Fruit fly (Drosophila melanogaster): ENCODE data around the gene CG42371.

CG42371 gene

dm6 chr2L:2195328-2195727, 21.7 kb downstream of the CG42371 start:
- no peak for TF ChIP-seq rgr (GFP tag; optimal IDR thresholded peaks at IDR 0.05)
- no peak for TF ChIP-seq foxo (GFP tag; optimal IDR thresholded peaks at IDR 0.05)
- no peak for TF ChIP-seq Jra (GFP tag; optimal IDR thresholded peaks at IDR 0.05)
- no peak for TF ChIP-seq Dfd (GFP tag; optimal IDR thresholded peaks at IDR 0.05)
- no peak for TF ChIP-seq Hr78 (GFP tag; optimal IDR thresholded peaks at IDR 0.05)
- TF ChIP-seq Abd-B (GFP tag; optimal IDR thresholded peaks at IDR 0.05), result no peak
- no peak for TF ChIP-seq Hr83 (GFP tag; optimal IDR thresholded peaks at IDR 0.05; ENCODE audit: poor library complexity, severe bottlenecking)
- TF ChIP-seq fru (GFP tag; optimal IDR thresholded peaks at IDR 0.05), result no peak
- no peak for TF ChIP-seq HLH106 (tag; optimal IDR thresholded peaks at IDR 0.05)
- no peak for TF ChIP-seq sv (GFP tag; optimal IDR thresholded peaks at IDR 0.05)
- no peak for TF ChIP-seq CG32264 (GFP tag; optimal IDR thresholded peaks at IDR 0.05)
- no peak for TF ChIP-seq Hnf4 (GFP tag; optimal IDR thresholded peaks at IDR 0.05)
- TF ChIP-seq ey (GFP tag; optimal IDR thresholded peaks at IDR 0.05), result no peak

- peak; percentile 2 for TF ChIP-seq h (GFP tag; optimal IDR thresholded peaks at IDR 0.05)
- no peak for TF ChIP-seq Rel (GFP tag; optimal IDR thresholded peaks at IDR 0.05)
- peak; percentile 30 for TF ChIP-seq Rel (tag; optimal IDR thresholded peaks at IDR 0.05)
- no peak for TF ChIP-seq brk (GFP tag; optimal IDR thresholded peaks at IDR 0.05)
- TF ChIP-seq sage (GFP tag; optimal IDR thresholded peaks at IDR 0.05), result peak; percentile 4
- TF ChIP-seq Dif (GFP tag; optimal IDR thresholded peaks at IDR 0.05; ENCODE audit: partially characterized antibody), result peak; percentile 67
- TF ChIP-seq Vsx2 (GFP tag; optimal IDR thresholded peaks at IDR 0.05; ENCODE audit: partially characterized antibody), result peak; percentile 32
Measured at dm6 chr2L:2194305-2194828, 22.7 kb downstream of the CG42371 start.

- TF ChIP-seq Hr83 (GFP tag; optimal IDR thresholded peaks at IDR 0.05; ENCODE audit: poor library complexity, severe bottlenecking) (peak; percentile 55), h (GFP tag; optimal IDR thresholded peaks at IDR 0.05) (peak; percentile 83), woc (GFP tag; optimal IDR thresholded peaks at IDR 0.05) (no peak), usp (GFP tag; optimal IDR thresholded peaks at IDR 0.05) (no peak), lola (GFP tag; optimal IDR thresholded peaks at IDR 0.05) (no peak), rgr (GFP tag; optimal IDR thresholded peaks at IDR 0.05) (peak; percentile 44), foxo (GFP tag; optimal IDR thresholded peaks at IDR 0.05) (peak; percentile 1 to 13), sage (GFP tag; optimal IDR thresholded peaks at IDR 0.05) (no peak), N (GFP tag; optimal IDR thresholded peaks at IDR 0.05) (no peak), Sp1 (GFP tag; optimal IDR thresholded peaks at IDR 0.05) (peak; percentile 51), Abd-B (GFP tag; optimal IDR thresholded peaks at IDR 0.05) (no peak), dsf (GFP tag; optimal IDR thresholded peaks at IDR 0.05; ENCODE audit: borderline replicate concordance) (no peak), Hr78 (GFP tag; optimal IDR thresholded peaks at IDR 0.05) (no peak), CG32264 (GFP tag; optimal IDR thresholded peaks at IDR 0.05) (no peak), Dfd (GFP tag; optimal IDR thresholded peaks at IDR 0.05) (no peak), fru (GFP tag; optimal IDR thresholded peaks at IDR 0.05) (peak; percentile 23), ey (GFP tag; optimal IDR thresholded peaks at IDR 0.05) (no peak), tai (GFP tag; optimal IDR thresholded peaks at IDR 0.05) (no peak), sv (GFP tag; optimal IDR thresholded peaks at IDR 0.05) (no peak), psq (GFP tag; optimal IDR thresholded peaks at IDR 0.05) (peak; percentile 13), CrebA (GFP tag; optimal IDR thresholded peaks at IDR 0.05; ENCODE audit: borderline replicate concordance) (peak; percentile 76), Mio (GFP tag; optimal IDR thresholded peaks at IDR 0.05) (no peak), Dif (GFP tag; optimal IDR thresholded peaks at IDR 0.05; ENCODE audit: partially characterized antibody) (peak; percentile 90), CG9705 (GFP tag; optimal IDR thresholded peaks at IDR 0.05) (peak; percentile 32), HLH106 (tag; optimal IDR thresholded peaks at IDR 0.05) (peak; percentile 55), OdsH (GFP tag; optimal IDR thresholded peaks at IDR 0.05) (peak; percentile 46), brk (GFP tag; optimal IDR thresholded peaks at IDR 0.05) (no peak), dmrt93B (GFP tag; optimal IDR thresholded peaks at IDR 0.05) (peak; percentile 18), Rel (GFP tag; optimal IDR thresholded peaks at IDR 0.05) (no peak), Rel (tag; optimal IDR thresholded peaks at IDR 0.05) (peak; percentile 95), jim (GFP tag; optimal IDR thresholded peaks at IDR 0.05) (no peak), br (GFP tag; optimal IDR thresholded peaks at IDR 0.05) (peak; percentile 9), Hnf4 (GFP tag; optimal IDR thresholded peaks at IDR 0.05) (no peak), dl (GFP tag; optimal IDR thresholded peaks at IDR 0.05; ENCODE audit: insufficient read depth in 1 of 2, partially characterized antibody in 2 of 2) (peak; percentile 40 to 86), Vsx2 (GFP tag; optimal IDR thresholded peaks at IDR 0.05; ENCODE audit: partially characterized antibody) (peak; percentile 94), Jra (GFP tag; optimal IDR thresholded peaks at IDR 0.05) (no peak), pan (optimal IDR thresholded peaks at IDR 0.05) (no peak), Myc (optimal IDR thresholded peaks at IDR 0.05) (peak; percentile 44), GATAd (GFP tag; optimal IDR thresholded peaks at IDR 0.05) (no peak)
Measured at dm6 chr2L:2193357-2193780, 23.7 kb downstream of the CG42371 start.

All from whole organism, wandering third instar larva.